Fruit fly (Drosophila melanogaster) whole organism, wandering third instar larva: Measurements from ENCODE around the gene CG6000.

ENCODE experiments used
- Abd-B ChIP-seq: fragments of >200 bp; optimal IDR thresholded peaks from 2 replicates; lab custom pipeline; 2017; ENCODE audit warnings: missing biosample characterization, missing genetic modification characterization
- CG32264 ChIP-seq: fragments of 200-800 bp; sonication (Bioruptor generic); optimal IDR thresholded peaks from 2 replicates; lab custom pipeline; 2016; ENCODE audit warnings: missing biosample characterization, missing genetic modification characterization
- CrebA ChIP-seq: fragments of 200-800 bp; sonication (Bioruptor generic); optimal IDR thresholded peaks from 2 replicates; lab custom pipeline; 2016; ENCODE audit warnings: missing biosample characterization, mild to moderate bottlenecking, missing genetic modification characterization, borderline replicate concordance
- Dfd ChIP-seq: fragments of >200 bp; optimal IDR thresholded peaks from 2 replicates; lab custom pipeline; 2017; ENCODE audit warnings: missing biosample characterization, missing genetic modification characterization
- Dif ChIP-seq: fragments of 200-275, 200-300 bp; sonication (Bioruptor generic); optimal IDR thresholded peaks from 2 replicates; lab custom pipeline; 2018; ENCODE audit warnings: missing biosample characterization, missing genetic modification characterization; ENCODE audit not compliant: partially characterized antibody
- GATAd ChIP-seq: sonication (Bioruptor generic); optimal IDR thresholded peaks from 2 replicates; lab custom pipeline; 2016; ENCODE audit warnings: missing biosample characterization, missing genetic modification characterization
- Hr83 ChIP-seq: fragments of 200-300 bp; sonication (Bioruptor generic); optimal IDR thresholded peaks from 2 replicates; lab custom pipeline; 2016; ENCODE audit warnings: missing biosample characterization, mild to moderate bottlenecking, missing genetic modification characterization, moderate library complexity; ENCODE audit not compliant: poor library complexity, severe bottlenecking
- Jra ChIP-seq: sonication (Bioruptor generic); optimal IDR thresholded peaks from 2 replicates; lab custom pipeline; 2016; ENCODE audit warnings: missing biosample characterization, missing genetic modification characterization
- N ChIP-seq: fragments of >200 bp; optimal IDR thresholded peaks from 2 replicates; lab custom pipeline; 2018; ENCODE audit warnings: missing biosample characterization, missing external identifiers, missing genetic modification characterization
- OdsH ChIP-seq: fragments of 200-800 bp; sonication (Bioruptor generic); optimal IDR thresholded peaks from 2 replicates; lab custom pipeline; 2016; ENCODE audit warnings: missing biosample characterization, mild to moderate bottlenecking, missing genetic modification characterization
- Rel ChIP-seq, 2 experiments: fragments of 200-800 bp; sonication (Bioruptor generic) in 1 of 2; optimal IDR thresholded peaks; 2 replicates in 1 of 2; 3 replicates in 1 of 2; lab custom pipeline; 2016 to 2019; ENCODE audit warnings: mild to moderate bottlenecking in 2 of 2, missing biosample characterization in 2 of 2, missing genetic modification characterization in 2 of 2, moderate library complexity in 1 of 2
- Sp1 ChIP-seq: fragments of 200-800 bp; sonication (Bioruptor generic); optimal IDR thresholded peaks from 3 replicates; lab custom pipeline; 2019; ENCODE audit warnings: missing biosample characterization, mild to moderate bottlenecking, missing genetic modification characterization, moderate library complexity
- Vsx2 ChIP-seq: fragments of 200-300, 225-300 bp; sonication (Bioruptor generic); optimal IDR thresholded peaks from 2 replicates; lab custom pipeline; 2018; ENCODE audit warnings: missing biosample characterization, missing genetic modification characterization; ENCODE audit not compliant: partially characterized antibody
- brk ChIP-seq: fragments of 200-800 bp; sonication (Bioruptor generic); optimal IDR thresholded peaks from 2 replicates; lab custom pipeline; 2016; ENCODE audit warnings: missing biosample characterization, mild to moderate bottlenecking, missing genetic modification characterization
- dl ChIP-seq, 2 experiments: fragments of 175-275, 200-275 bp in 1 of 2; fragments of 200-275 bp in 1 of 2; sonication (Bioruptor generic); optimal IDR thresholded peaks; lab custom pipeline; 2018; ENCODE audit warnings: mild to moderate bottlenecking in 2 of 2, missing biosample characterization in 2 of 2, missing genetic modification characterization in 2 of 2, moderate library complexity in 2 of 2; ENCODE audit not compliant: partially characterized antibody in 2 of 2, insufficient read depth in 1 of 2
- dsf ChIP-seq: sonication (Bioruptor generic); optimal IDR thresholded peaks from 2 replicates; lab custom pipeline; 2016; ENCODE audit warnings: missing biosample characterization, missing genetic modification characterization, borderline replicate concordance
- ey ChIP-seq: fragments of 200-800 bp; sonication (Bioruptor generic); optimal IDR thresholded peaks from 2 replicates; lab custom pipeline; 2016; ENCODE audit warnings: missing biosample characterization, missing genetic modification characterization
- foxo ChIP-seq, 2 experiments: fragments of 200-800 bp; sonication (Bioruptor generic); optimal IDR thresholded peaks; 2 replicates in 1 of 2; 3 replicates in 1 of 2; lab custom pipeline; 2016 to 2017; ENCODE audit warnings: missing biosample characterization in 2 of 2, missing genetic modification characterization in 2 of 2
- h ChIP-seq: fragments of 200-800 bp; sonication (Bioruptor generic); optimal IDR thresholded peaks from 3 replicates; lab custom pipeline; 2016; ENCODE audit warnings: missing biosample characterization, mild to moderate bottlenecking, missing genetic modification characterization
- jim ChIP-seq: fragments of 175-275, 200-325 bp; sonication (Bioruptor generic); optimal IDR thresholded peaks from 2 replicates; lab custom pipeline; 2016; ENCODE audit warnings: missing biosample characterization, mild to moderate bottlenecking, missing genetic modification characterization
- lola ChIP-seq: fragments of >200 bp; optimal IDR thresholded peaks from 2 replicates; lab custom pipeline; 2017; ENCODE audit warnings: missing biosample characterization, missing genetic modification characterization
- pan ChIP-seq: fragments of >200 bp; optimal IDR thresholded peaks from 2 replicates; lab custom pipeline; 2017
- psq ChIP-seq: fragments of 200-800 bp; sonication (Bioruptor generic); optimal IDR thresholded peaks from 3 replicates; lab custom pipeline; 2017; ENCODE audit warnings: missing biosample characterization, mild to moderate bottlenecking, missing genetic modification characterization, moderate library complexity
- sage ChIP-seq: fragments of 200-800 bp; sonication (Bioruptor generic); optimal IDR thresholded peaks from 2 replicates; lab custom pipeline; 2016; ENCODE audit warnings: missing biosample characterization, mild to moderate bottlenecking, missing genetic modification characterization
- sv ChIP-seq: fragments of 200-800 bp; sonication (Bioruptor generic); optimal IDR thresholded peaks from 3 replicates; lab custom pipeline; 2016; ENCODE audit warnings: missing biosample characterization, missing genetic modification characterization
- tai ChIP-seq: sonication (Bioruptor generic); optimal IDR thresholded peaks from 2 replicates; lab custom pipeline; 2016; ENCODE audit warnings: missing biosample characterization, missing genetic modification characterization
- usp ChIP-seq: fragments of >200 bp; optimal IDR thresholded peaks from 2 replicates; lab custom pipeline; 2017; ENCODE audit warnings: missing biosample characterization, missing genetic modification characterization
- woc ChIP-seq: sonication (Bioruptor generic); optimal IDR thresholded peaks from 2 replicates; lab custom pipeline; 2016; ENCODE audit warnings: missing biosample characterization, mild to moderate bottlenecking, missing genetic modification characterization

The CG6000 gene

dm6 chr3R:24079110-24079509, 24.9 kb downstream of the CG6000 start:
- no peak for TF ChIP-seq sv (GFP tag; lab: Kevin White, UChicago)
- no peak for TF ChIP-seq tai (GFP tag; lab: Kevin White, UChicago)
- TF ChIP-seq N (GFP tag; lab: Kevin White, UChicago) = no peak
- TF ChIP-seq woc (GFP tag; lab: Kevin White, UChicago) = no peak
- no peak for TF ChIP-seq lola (GFP tag; lab: Kevin White, UChicago)
- no peak for TF ChIP-seq Vsx2 (GFP tag; lab: Kevin White, UChicago)
- no peak for TF ChIP-seq Abd-B (GFP tag; lab: Kevin White, UChicago)
- TF ChIP-seq ey (GFP tag; lab: Kevin White, UChicago) = no peak
- TF ChIP-seq Jra = no peak
- no peak for TF ChIP-seq h (GFP tag; lab: Kevin White, UChicago)
- no peak for TF ChIP-seq jim
- no peak for TF ChIP-seq CrebA (GFP tag; lab: Kevin White, UChicago)
- TF ChIP-seq sage (GFP tag; lab: Kevin White, UChicago) = no peak
- TF ChIP-seq GATAd (GFP tag; lab: Kevin White, UChicago) = no peak
- no peak for TF ChIP-seq Dif
- TF ChIP-seq dsf = no peak
- no peak for TF ChIP-seq dl (GFP tag; optimal IDR thresholded peaks at IDR 0.05; lab: Kevin White, UChicago; ENCODE audit: insufficient read depth in 1 of 2, partially characterized antibody in 2 of 2)
- TF ChIP-seq, all 38 proteins: peak for 0

- TF ChIP-seq lola (GFP tag; lab: Kevin White, UChicago) (no peak), Abd-B (GFP tag; lab: Kevin White, UChicago) (no peak), Dfd (GFP tag; lab: Kevin White, UChicago) (peak; percentile 94)
These were observed 25.4 kb downstream of the CG6000 start for dm6 chr3R:24079613-24080012.

dm6 chr3R:24084975-24085374, 30.8 kb downstream of the CG6000 start:
- TF ChIP-seq tai (GFP tag; lab: Kevin White, UChicago) = no peak
- TF ChIP-seq usp (GFP tag; lab: Kevin White, UChicago) = no peak
- TF ChIP-seq pan (lab: Kevin White, UChicago) = no peak
- peak; percentile 34 for TF ChIP-seq brk (GFP tag; lab: Kevin White, UChicago)
- TF ChIP-seq CrebA (GFP tag; lab: Kevin White, UChicago) = peak; percentile 66
- peak; percentile 33 for TF ChIP-seq h (GFP tag; lab: Kevin White, UChicago)

- TF ChIP-seq Rel (GFP tag; optimal IDR thresholded peaks at IDR 0.05; lab: Kevin White, UChicago) (no peak), Rel (tag; optimal IDR thresholded peaks at IDR 0.05; lab: Kevin White, UChicago) (peak; percentile 5), CG32264 (GFP tag; lab: Kevin White, UChicago) (no peak)
These were observed 36.0 kb downstream of the CG6000 start for dm6 chr3R:24090143-24090542.

- TF ChIP-seq Rel (GFP tag; optimal IDR thresholded peaks at IDR 0.05; lab: Kevin White, UChicago) = no peak
- TF ChIP-seq Rel (tag; optimal IDR thresholded peaks at IDR 0.05; lab: Kevin White, UChicago) = no peak
- no peak for TF ChIP-seq usp (GFP tag; lab: Kevin White, UChicago)
- no peak for TF ChIP-seq N (GFP tag; lab: Kevin White, UChicago)
- TF ChIP-seq Hr83 (GFP tag; lab: Kevin White, UChicago) = no peak
- no peak for TF ChIP-seq sv (GFP tag; lab: Kevin White, UChicago)
- TF ChIP-seq dl (GFP tag; optimal IDR thresholded peaks at IDR 0.05; lab: Kevin White, UChicago; ENCODE audit: insufficient read depth in 1 of 2, partially characterized antibody in 2 of 2) = no peak
- no peak for TF ChIP-seq h (GFP tag; lab: Kevin White, UChicago)
- TF ChIP-seq foxo (GFP tag; optimal IDR thresholded peaks at IDR 0.05; lab: Kevin White, UChicago) = no peak
- no peak for TF ChIP-seq OdsH (GFP tag; lab: Kevin White, UChicago)
These were observed 37.5 kb downstream of the CG6000 start for dm6 chr3R:24091653-24092052.

dm6 chr3R:24092590-24093151, 38.5 kb downstream of the CG6000 start:
- no peak for TF ChIP-seq brk (GFP tag; lab: Kevin White, UChicago)
- TF ChIP-seq psq = peak; percentile 61
- no peak for TF ChIP-seq Sp1
